Worm (Caenorhabditis elegans) whole organism, early embryonic: Measurements from ENCODE around the gene T25B6.4.

Experiments
- ama-1 ChIP-seq: fragments of 150-350 bp; optimal IDR thresholded peaks from 2 replicates; lab custom pipeline; 2014
- ets-7 ChIP-seq: sonication (generic microtip); optimal IDR thresholded peaks from 2 replicates; lab custom pipeline; 2016; ENCODE audit warnings: missing genotype, missing genetic modification characterization, missing compliant biosample characterization
- flt-1 ChIP-seq: fragments of 200-800 bp; sonication (Bioruptor generic); IDR thresholded peaks from 2 replicates; pipeline ENCODE4 v1.3.6; 2022; ENCODE audit warnings: missing genetic modification characterization, missing compliant biosample characterization

DNA sequence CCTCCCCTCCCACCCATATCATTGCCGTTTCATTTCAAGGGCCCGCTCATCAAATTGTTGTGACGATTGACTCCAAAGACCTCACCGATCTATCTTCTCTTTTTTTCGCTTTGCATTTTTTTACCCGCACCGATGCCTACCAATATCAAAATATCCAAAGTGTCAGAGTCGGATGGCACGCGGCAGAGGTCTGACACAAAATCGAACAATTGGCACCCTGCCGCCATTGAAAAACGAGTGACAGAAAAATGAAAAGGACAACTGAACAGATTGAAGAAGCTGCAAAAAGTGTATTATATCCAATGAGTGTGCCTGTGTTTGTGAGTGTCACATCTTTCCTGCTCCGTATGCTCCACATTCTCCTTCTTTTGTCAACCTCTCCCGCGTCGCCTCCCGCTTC, 29.1 kb upstream of the T25B6.4 start:
- TF ChIP-seq ets-7 (tag; lab: Kevin White, UChicago) = no peak
- TF ChIP-seq flt-1 (GFP tag; lab: Robert Waterston, UW) = no peak
- no peak for TF ChIP-seq ama-1 (lab: Kevin White, UChicago)
